1 fruit fly cellular context compared by ENCODE assay signal in the genomic region with DNA sequence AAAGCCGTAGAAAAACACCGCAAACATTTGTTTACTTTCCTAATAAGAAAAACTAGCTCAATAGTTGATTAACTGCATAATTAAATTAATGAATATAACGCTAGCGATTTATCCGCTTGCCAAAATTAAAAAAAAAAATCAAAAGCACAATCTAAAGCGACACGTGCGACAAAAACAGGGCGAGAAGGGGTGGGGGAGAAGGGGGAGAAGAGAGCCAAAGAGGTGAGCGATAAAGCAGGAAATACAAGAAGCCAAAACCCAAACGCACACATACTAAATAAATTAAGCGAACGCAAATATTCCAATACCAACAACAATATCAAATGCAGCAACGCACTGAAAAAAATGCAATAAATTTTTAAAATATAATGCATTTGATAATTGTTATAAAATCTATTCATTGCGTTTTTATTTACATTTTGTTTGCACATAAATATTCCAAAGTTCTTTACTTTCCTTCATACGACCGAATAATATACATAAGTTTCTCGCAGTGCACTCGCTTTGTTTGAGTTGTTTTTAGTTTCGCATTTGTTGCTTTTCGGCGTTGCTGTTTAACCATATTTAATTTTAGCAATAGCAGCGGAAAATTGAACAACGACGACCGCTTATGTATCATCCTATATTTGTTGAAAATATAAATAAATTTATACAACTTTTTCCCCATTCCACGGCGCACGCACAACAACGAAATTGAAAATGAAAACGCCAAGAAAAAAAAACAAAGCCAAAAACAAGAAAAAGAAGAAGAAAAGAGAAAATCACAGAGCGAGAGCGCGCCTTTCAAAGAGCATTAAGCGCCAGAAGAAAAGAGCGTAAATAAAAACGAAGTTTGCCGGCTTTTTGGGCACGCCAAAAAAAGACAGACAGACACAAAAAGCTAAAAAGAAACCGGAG.
TF ChIP-seq lines count a peak whose summit lies in the region.

No protein-coding gene starts in this region.

TF ChIP-seq in whole organism, embryonic, 481 proteins besides CTCF, POLR2A, EP300 and RAD21 (continued from another document and continues in another):
- peak; percentile 82 for TF ChIP-seq CG8089 (GFP tag; optimal IDR thresholded peaks at IDR 0.05; lab: Kevin White, UChicago)
- TF ChIP-seq insv (GFP tag; optimal IDR thresholded peaks at IDR 0.05; lab: Kevin White, UChicago) = peak in 1 of 2 experiments; percentile 65
- TF ChIP-seq CG14050 (GFP tag; IDR thresholded peaks at IDR 0.05; lab: Robert Waterston, UW) = peak; percentile 95
- peak; percentile 85 for TF ChIP-seq twi (tag; optimal IDR thresholded peaks at IDR 0.05; lab: Kevin White, UChicago)
- TF ChIP-seq dm (GFP tag; optimal IDR thresholded peaks at IDR 0.05; lab: Kevin White, UChicago) = peak; percentile 80
- TF ChIP-seq CG16815 (GFP tag; optimal IDR thresholded peaks at IDR 0.05; lab: Kevin White, UChicago) = peak; percentile 85
- TF ChIP-seq CG17361 (GFP tag; IDR thresholded peaks at IDR 0.05; lab: Robert Waterston, UW) = peak; percentile 99
- TF ChIP-seq CG2875 (GFP tag; optimal IDR thresholded peaks at IDR 0.05; lab: Kevin White, UChicago) = peak; percentile 91
- TF ChIP-seq bab2 (GFP tag; optimal IDR thresholded peaks at IDR 0.05; lab: Kevin White, UChicago) = peak; percentile 94
- TF ChIP-seq Asciz (GFP tag; optimal IDR thresholded peaks at IDR 0.05; lab: Kevin White, UChicago) = peak; percentile 96
- TF ChIP-seq D19B (GFP tag; optimal IDR thresholded peaks at IDR 0.05; lab: Kevin White, UChicago) = peak; percentile 87
- peak; percentile 96 for TF ChIP-seq E2f1 (GFP tag; IDR thresholded peaks at IDR 0.05; lab: Robert Waterston, UW)
- peak; percentile 87 for TF ChIP-seq Chrac-16 (GFP tag; optimal IDR thresholded peaks at IDR 0.05; lab: Kevin White, UChicago)
- TF ChIP-seq dan (GFP tag; IDR thresholded peaks at IDR 0.05; lab: Robert Waterston, UW) = peak; percentile 57
- peak; percentile 96 for TF ChIP-seq CG18619 (GFP tag; optimal IDR thresholded peaks at IDR 0.05; lab: Kevin White, UChicago)
- TF ChIP-seq Fer2 (tag; optimal IDR thresholded peaks at IDR 0.05; lab: Kevin White, UChicago) = peak; percentile 94
- peak; percentile 98 for TF ChIP-seq PHDP (tag; optimal IDR thresholded peaks at IDR 0.05; lab: Kevin White, UChicago)
- TF ChIP-seq CG1832 (GFP tag; optimal IDR thresholded peaks at IDR 0.05; lab: Kevin White, UChicago) = no peak
- peak; percentile 97 for TF ChIP-seq CG12391 (tag; optimal IDR thresholded peaks at IDR 0.05; lab: Kevin White, UChicago)
- peak; percentile 96 for TF ChIP-seq Ada2b (GFP tag; IDR thresholded peaks at IDR 0.05; lab: Robert Waterston, UW)
- peak in 1 of 3 experiments; percentile 83 for TF ChIP-seq lola (GFP tag; optimal IDR thresholded peaks at IDR 0.05; lab: Kevin White, UChicago)
- TF ChIP-seq CG10979 (tag; optimal IDR thresholded peaks at IDR 0.05; lab: Kevin White, UChicago) = peak; percentile 93
- peak; percentile 90 for TF ChIP-seq CG4328 (GFP tag; optimal IDR thresholded peaks at IDR 0.05; lab: Kevin White, UChicago)
- peak; percentile 95 for TF ChIP-seq Hsf (GFP tag; optimal IDR thresholded peaks at IDR 0.05; lab: Kevin White, UChicago)
- peak; percentile 56 for TF ChIP-seq ac (GFP tag; optimal IDR thresholded peaks at IDR 0.05; lab: Kevin White, UChicago)
- TF ChIP-seq CG34376 (GFP tag; optimal IDR thresholded peaks at IDR 0.05; lab: Kevin White, UChicago) = peak; percentile 87
- TF ChIP-seq jigr1 (GFP tag; IDR thresholded peaks at IDR 0.05; lab: Robert Waterston, UW) = peak; percentile 88
- TF ChIP-seq gsb-n (tag; optimal IDR thresholded peaks at IDR 0.05; lab: Kevin White, UChicago) = peak; percentile 91
- peak; percentile 86 for TF ChIP-seq pum (GFP tag; optimal IDR thresholded peaks at IDR 0.05; lab: Kevin White, UChicago)
- peak; percentile 93 for TF ChIP-seq CG4424 (GFP tag; optimal IDR thresholded peaks at IDR 0.05; lab: Kevin White, UChicago)
- peak; percentile 96 for TF ChIP-seq CG14014 (GFP tag; IDR thresholded peaks at IDR 0.05; lab: Robert Waterston, UW)
- peak; percentile 91 for TF ChIP-seq nerfin-1 (tag; optimal IDR thresholded peaks at IDR 0.05; lab: Kevin White, UChicago)
- peak; percentile 96 for TF ChIP-seq bcd (GFP tag; optimal IDR thresholded peaks at IDR 0.05; lab: Kevin White, UChicago)
- peak; percentile 88 for TF ChIP-seq CG14710 (tag; optimal IDR thresholded peaks at IDR 0.05; lab: Kevin White, UChicago)
- TF ChIP-seq CG10959 (GFP tag; IDR thresholded peaks at IDR 0.05; lab: Robert Waterston, UW) = peak; percentile 82
- TF ChIP-seq oc (tag; optimal IDR thresholded peaks at IDR 0.05; lab: Kevin White, UChicago) = peak; percentile 95
- peak; percentile 97 for TF ChIP-seq tap (tag; optimal IDR thresholded peaks at IDR 0.05; lab: Kevin White, UChicago)
- TF ChIP-seq Lim3 (GFP tag; IDR thresholded peaks at IDR 0.05; lab: Robert Waterston, UW) = peak; percentile 90
- peak; percentile 71 for TF ChIP-seq CG3995 (GFP tag; optimal IDR thresholded peaks at IDR 0.05; lab: Kevin White, UChicago)
- TF ChIP-seq CG18764 (GFP tag; optimal IDR thresholded peaks at IDR 0.05; lab: Kevin White, UChicago) = peak; percentile 85
- peak; percentile 89 for TF ChIP-seq CG10654 (GFP tag; optimal IDR thresholded peaks at IDR 0.05; lab: Kevin White, UChicago)
- TF ChIP-seq CG10321 (GFP tag; IDR thresholded peaks at IDR 0.05; lab: Robert Waterston, UW) = peak; percentile 68
- no peak for TF ChIP-seq sc (optimal IDR thresholded peaks at IDR 0.05; lab: Kevin White, UChicago)
- TF ChIP-seq sc (GFP tag; optimal IDR thresholded peaks at IDR 0.05; lab: Kevin White, UChicago) = peak; percentile 89
- peak; percentile 88 for TF ChIP-seq CG7786 (GFP tag; optimal IDR thresholded peaks at IDR 0.05; lab: Kevin White, UChicago)
- TF ChIP-seq prd (optimal IDR thresholded peaks at IDR 0.05; lab: Kevin White, UChicago) = no peak
- TF ChIP-seq prd (GFP tag; IDR thresholded peaks at IDR 0.05; lab: Robert Waterston, UW) = peak; percentile 96
- peak; percentile 79 for TF ChIP-seq Atf-2 (GFP tag; optimal IDR thresholded peaks at IDR 0.05; lab: Kevin White, UChicago)
- TF ChIP-seq dimm (GFP tag; IDR thresholded peaks at IDR 0.05; lab: Robert Waterston, UW) = peak; percentile 88
- TF ChIP-seq CG17912 (GFP tag; optimal IDR thresholded peaks at IDR 0.05; lab: Kevin White, UChicago) = no peak
- no peak for TF ChIP-seq CG7963 (GFP tag; IDR thresholded peaks at IDR 0.05; lab: Robert Waterston, UW; ENCODE audit: partially characterized antibody)
- no peak for TF ChIP-seq BEAF-32 (GFP tag; optimal IDR thresholded peaks at IDR 0.05; lab: Kevin White, UChicago)
- peak; percentile 93 for TF ChIP-seq Mad (GFP tag; optimal IDR thresholded peaks at IDR 0.05; lab: Kevin White, UChicago)
- peak; percentile 86 for TF ChIP-seq CG31388 (GFP tag; optimal IDR thresholded peaks at IDR 0.05; lab: Kevin White, UChicago)
- no peak for TF ChIP-seq HLH4C (GFP tag; IDR thresholded peaks at IDR 0.05; lab: Robert Waterston, UW; ENCODE audit: partially characterized antibody)
- peak; percentile 98 for TF ChIP-seq sens (GFP tag; lab: Kevin White, UChicago)
- peak; percentile 94 for TF ChIP-seq Nf-YA (GFP tag; IDR thresholded peaks at IDR 0.05; lab: Robert Waterston, UW)
- TF ChIP-seq Gsc (GFP tag; IDR thresholded peaks at IDR 0.05; lab: Robert Waterston, UW) = peak; percentile 69
- TF ChIP-seq aop (GFP tag; IDR thresholded peaks at IDR 0.05; lab: Robert Waterston, UW) = peak; percentile 80; the same call in 1 of the 2 replicates
- peak; percentile 96 for TF ChIP-seq cwo (GFP tag; optimal IDR thresholded peaks at IDR 0.05; lab: Kevin White, UChicago)
- TF ChIP-seq CG30431 (GFP tag; optimal IDR thresholded peaks at IDR 0.05; lab: Kevin White, UChicago) = peak; percentile 78
- peak; percentile 98 for TF ChIP-seq dmrt99B (tag; optimal IDR thresholded peaks at IDR 0.05; lab: Kevin White, UChicago)
- no peak for TF ChIP-seq CG34224 (GFP tag; IDR thresholded peaks at IDR 0.05; lab: Robert Waterston, UW; ENCODE audit: partially characterized antibody)
- TF ChIP-seq Hr51 (GFP tag; optimal IDR thresholded peaks at IDR 0.05; lab: Kevin White, UChicago) = peak; percentile 88 to 98
- peak; percentile 97 for TF ChIP-seq CoRest (tag; optimal IDR thresholded peaks at IDR 0.05; lab: Kevin White, UChicago)
- TF ChIP-seq Poxn (GFP tag; IDR thresholded peaks at IDR 0.05; lab: Robert Waterston, UW) = peak; percentile 78
- peak; percentile 87 for TF ChIP-seq Camta (GFP tag; optimal IDR thresholded peaks at IDR 0.05; lab: Kevin White, UChicago)
- peak; percentile 96 for TF ChIP-seq Abd-B (GFP tag; optimal IDR thresholded peaks at IDR 0.05; lab: Kevin White, UChicago)
- TF ChIP-seq Awh (GFP tag; IDR thresholded peaks at IDR 0.05; lab: Robert Waterston, UW) = peak; percentile 95
- TF ChIP-seq Scr (GFP tag; IDR thresholded peaks at IDR 0.05; lab: Robert Waterston, UW; ENCODE audit: partially characterized antibody) = no peak
- no peak for TF ChIP-seq fru (optimal IDR thresholded peaks at IDR 0.05; lab: Kevin White, UChicago)
- peak; percentile 96 for TF ChIP-seq CG10147 (GFP tag; optimal IDR thresholded peaks at IDR 0.05; lab: Kevin White, UChicago)
- peak; percentile 83 for TF ChIP-seq CG8944 (GFP tag; optimal IDR thresholded peaks at IDR 0.05; lab: Kevin White, UChicago)
- peak; percentile 89 for TF ChIP-seq CG10267 (tag; optimal IDR thresholded peaks at IDR 0.05; lab: Kevin White, UChicago)
- TF ChIP-seq CG11247 (GFP tag; IDR thresholded peaks at IDR 0.05; lab: Robert Waterston, UW) = peak; percentile 94
- TF ChIP-seq trem (tag; optimal IDR thresholded peaks at IDR 0.05; lab: Kevin White, UChicago) = peak; percentile 89
- peak; percentile 28 for TF ChIP-seq pros (GFP tag; optimal IDR thresholded peaks at IDR 0.05; lab: Kevin White, UChicago)
- TF ChIP-seq CG3838 (GFP tag; optimal IDR thresholded peaks at IDR 0.05; lab: Kevin White, UChicago) = peak; percentile 86
- TF ChIP-seq disco-r (GFP tag; optimal IDR thresholded peaks at IDR 0.05; lab: Kevin White, UChicago) = peak; percentile 88
- TF ChIP-seq CG11085 (GFP tag; IDR thresholded peaks at IDR 0.05; lab: Robert Waterston, UW) = peak; percentile 93
- TF ChIP-seq slbo (GFP tag; IDR thresholded peaks at IDR 0.05; lab: Robert Waterston, UW) = peak; percentile 97
- no peak for TF ChIP-seq h (optimal IDR thresholded peaks at IDR 0.05; lab: Kevin White, UChicago)
- peak; percentile 71 for TF ChIP-seq tup (GFP tag; optimal IDR thresholded peaks at IDR 0.05; lab: Kevin White, UChicago)
- peak; percentile 96 for TF ChIP-seq CG2712 (tag; optimal IDR thresholded peaks at IDR 0.05; lab: Kevin White, UChicago)
- TF ChIP-seq Aef1 (GFP tag; IDR thresholded peaks at IDR 0.05; lab: Robert Waterston, UW) = peak; percentile 97
- no peak for TF ChIP-seq yki (optimal IDR thresholded peaks at IDR 0.05; lab: Kevin White, UChicago)
- peak; percentile 78 for TF ChIP-seq en (GFP tag; optimal IDR thresholded peaks at IDR 0.05; lab: Kevin White, UChicago)
- TF ChIP-seq CG4820 (GFP tag; optimal IDR thresholded peaks at IDR 0.05; lab: Kevin White, UChicago) = peak; percentile 92
- TF ChIP-seq Rfx (GFP tag; IDR thresholded peaks at IDR 0.05; lab: Robert Waterston, UW) = peak; percentile 97
- no peak for TF ChIP-seq Hr39 (optimal IDR thresholded peaks at IDR 0.05; lab: Kevin White, UChicago)
- peak in 1 of 2 experiments; percentile 98 for TF ChIP-seq eve (GFP tag; optimal IDR thresholded peaks at IDR 0.05; lab: Kevin White, UChicago)
- TF ChIP-seq Bgb (GFP tag; IDR thresholded peaks at IDR 0.05; lab: Robert Waterston, UW; ENCODE audit: partially characterized antibody) = no peak
- peak; percentile 96 for TF ChIP-seq CG32772 (GFP tag; IDR thresholded peaks at IDR 0.05; lab: Robert Waterston, UW)
- TF ChIP-seq gcm2 (GFP tag; optimal IDR thresholded peaks at IDR 0.05; lab: Kevin White, UChicago) = peak; percentile 86
- TF ChIP-seq tx (GFP tag; optimal IDR thresholded peaks at IDR 0.05; lab: Kevin White, UChicago) = peak; percentile 87
- TF ChIP-seq CG6254 (GFP tag; optimal IDR thresholded peaks at IDR 0.05; lab: Kevin White, UChicago) = peak; percentile 89
- TF ChIP-seq CG7745 (tag; optimal IDR thresholded peaks at IDR 0.05; lab: Kevin White, UChicago) = no peak
- peak; percentile 95 for TF ChIP-seq rib (GFP tag; IDR thresholded peaks at IDR 0.05; lab: Robert Waterston, UW)
- peak; percentile 67 for TF ChIP-seq CG2116 (GFP tag; optimal IDR thresholded peaks at IDR 0.05; lab: Kevin White, UChicago)
- peak; percentile 81 for TF ChIP-seq CG6654 (GFP tag; optimal IDR thresholded peaks at IDR 0.05; lab: Kevin White, UChicago)
- TF ChIP-seq stc (GFP tag; IDR thresholded peaks at IDR 0.05; lab: Robert Waterston, UW) = peak; percentile 94
- TF ChIP-seq tna (GFP tag; IDR thresholded peaks at IDR 0.05; lab: Robert Waterston, UW; ENCODE audit: partially characterized antibody) = no peak
- peak; percentile 75 for TF ChIP-seq da (GFP tag; optimal IDR thresholded peaks at IDR 0.05; lab: Kevin White, UChicago)
- TF ChIP-seq lilli (GFP tag; optimal IDR thresholded peaks at IDR 0.05; lab: Kevin White, UChicago) = peak; percentile 93
- TF ChIP-seq CG6175 (GFP tag; IDR thresholded peaks at IDR 0.05; lab: Robert Waterston, UW) = peak; percentile 93
- TF ChIP-seq CG17802 (tag; optimal IDR thresholded peaks at IDR 0.05; lab: Kevin White, UChicago) = peak; percentile 83
- peak; percentile 97 for TF ChIP-seq Hmr (GFP tag; optimal IDR thresholded peaks at IDR 0.05; lab: Kevin White, UChicago)
- peak; percentile 95 for TF ChIP-seq CG3847 (GFP tag; IDR thresholded peaks at IDR 0.05; lab: Robert Waterston, UW)
- TF ChIP-seq chinmo (GFP tag; IDR thresholded peaks at IDR 0.05; lab: Robert Waterston, UW; ENCODE audit: partially characterized antibody) = 0 out of 4 replicates have a peak, but pooled peaks have one; percentile 19
- TF ChIP-seq D19A (tag; optimal IDR thresholded peaks at IDR 0.05; lab: Kevin White, UChicago) = peak; percentile 91
- peak; percentile 96 for TF ChIP-seq NfI (GFP tag; optimal IDR thresholded peaks at IDR 0.05; lab: Kevin White, UChicago)
- peak; percentile 76 for TF ChIP-seq CG7928 (GFP tag; optimal IDR thresholded peaks at IDR 0.05; lab: Kevin White, UChicago)
- peak; percentile 93 for TF ChIP-seq CG15011 (GFP tag; optimal IDR thresholded peaks at IDR 0.05; lab: Kevin White, UChicago)
- peak; percentile 95 for TF ChIP-seq CG12769 (tag; optimal IDR thresholded peaks at IDR 0.05; lab: Kevin White, UChicago)
- TF ChIP-seq CG12299 (tag; optimal IDR thresholded peaks at IDR 0.05; lab: Kevin White, UChicago) = peak; percentile 93
- no peak for TF ChIP-seq pita (GFP tag; optimal IDR thresholded peaks at IDR 0.05; lab: Kevin White, UChicago)
- peak; percentile 91 for TF ChIP-seq ro (GFP tag; IDR thresholded peaks at IDR 0.05; lab: Robert Waterston, UW)
- peak; percentile 87 for TF ChIP-seq ssp (GFP tag; IDR thresholded peaks at IDR 0.05; lab: Robert Waterston, UW)
- TF ChIP-seq HmgD (GFP tag; optimal IDR thresholded peaks at IDR 0.05; lab: Kevin White, UChicago) = peak; percentile 20
- peak; percentile 93 for TF ChIP-seq H15 (GFP tag; IDR thresholded peaks at IDR 0.05; lab: Robert Waterston, UW)
